Fruit fly (Drosophila melanogaster): ENCODE results near the gene SdhD.

SdhD gene

DNA sequence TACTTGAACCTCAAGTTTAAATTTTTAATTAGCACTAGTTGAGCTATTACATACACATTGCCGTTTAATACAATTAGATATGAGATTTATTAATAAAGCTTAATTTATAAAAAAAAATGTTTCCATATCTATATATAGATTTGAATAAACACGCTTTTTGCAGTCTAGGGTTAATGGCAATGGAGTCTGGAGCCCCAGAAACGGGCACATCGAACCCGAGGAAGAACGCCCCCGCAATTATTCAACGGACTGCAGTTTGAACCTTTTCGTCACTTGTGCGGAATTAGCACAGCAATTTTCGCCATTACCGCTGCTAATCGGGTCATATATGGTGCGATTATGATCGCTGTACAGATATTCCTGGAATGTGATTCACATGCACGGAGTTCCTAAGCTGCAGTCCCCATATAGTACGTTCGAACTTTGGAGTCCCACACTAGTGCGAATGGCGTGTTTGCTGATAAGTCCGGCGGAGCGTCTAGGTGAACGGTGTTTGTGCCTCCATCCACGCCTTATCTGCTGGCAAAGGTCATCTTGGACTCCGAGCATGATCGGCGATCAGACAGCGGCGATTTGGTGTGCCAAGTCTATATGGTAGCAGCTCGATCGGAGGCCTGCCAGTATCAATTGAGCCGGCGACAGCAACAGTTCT lies 3.3 kb upstream of the SdhD start, which contains the start of gene Lsd-1 (continued):
- TF ChIP-seq gsb-n (tag; optimal IDR thresholded peaks at IDR 0.05): no peak
- TF ChIP-seq CG8944 (GFP tag; optimal IDR thresholded peaks at IDR 0.05): no peak
- TF ChIP-seq zfh2 (GFP tag; optimal IDR thresholded peaks at IDR 0.05): no peak
- no peak for TF ChIP-seq CG10267 (tag; optimal IDR thresholded peaks at IDR 0.05)
- peak; percentile 61 for TF ChIP-seq sug (tag; optimal IDR thresholded peaks at IDR 0.05)
- peak; percentile 83 for TF ChIP-seq CG34376 (GFP tag; optimal IDR thresholded peaks at IDR 0.05)
- peak; percentile 64; the same call in 1 of the 4 replicates for TF ChIP-seq chinmo (GFP tag; IDR thresholded peaks at IDR 0.05; ENCODE audit: partially characterized antibody)
- TF ChIP-seq CG34422 (GFP tag; IDR thresholded peaks at IDR 0.05): no peak
- TF ChIP-seq ro (GFP tag; IDR thresholded peaks at IDR 0.05): no peak
- no peak for TF ChIP-seq CG18262 (tag; optimal IDR thresholded peaks at IDR 0.05)
- no peak for TF ChIP-seq CG10462 (GFP tag; optimal IDR thresholded peaks at IDR 0.05)
- TF ChIP-seq zfh1 (GFP tag; IDR thresholded peaks at IDR 0.05): no peak
- no peak for TF ChIP-seq NFAT (GFP tag; IDR thresholded peaks at IDR 0.05)
- TF ChIP-seq CG6791 (GFP tag; IDR thresholded peaks at IDR 0.05; ENCODE audit: partially characterized antibody): no peak
- peak; percentile 3 for TF ChIP-seq exex (tag; optimal IDR thresholded peaks at IDR 0.05)
- peak; percentile 50 for TF ChIP-seq CG7987 (GFP tag; optimal IDR thresholded peaks at IDR 0.05)
- TF ChIP-seq BEAF-32 (GFP tag; optimal IDR thresholded peaks at IDR 0.05): no peak
- TF ChIP-seq CG12104 (GFP tag; optimal IDR thresholded peaks at IDR 0.05): no peak
- no peak for TF ChIP-seq Oli (tag; optimal IDR thresholded peaks at IDR 0.05)

DNA sequence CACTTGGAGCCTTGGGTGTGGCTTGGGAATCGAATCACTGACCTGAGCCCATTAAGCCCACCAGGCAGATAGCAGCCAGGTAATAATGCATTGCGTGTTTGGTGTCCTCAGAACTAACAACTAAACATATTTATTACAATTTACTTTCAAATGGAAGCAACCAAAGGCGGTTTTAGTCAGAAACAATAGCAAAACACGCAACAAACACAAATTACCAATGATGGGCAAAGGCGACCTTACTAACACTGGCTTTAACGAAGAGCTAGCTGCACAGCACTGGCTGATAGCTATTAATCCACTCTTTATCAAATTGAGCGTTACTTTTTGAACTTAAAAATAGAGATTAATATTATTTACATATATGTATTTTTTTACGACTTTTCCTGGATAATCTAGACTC lies 2.6 kb upstream of the SdhD start, which contains the start of gene udt:
Gene udt (minus strand): TSS at position 249 of the 400 bp plus-strand sequence.
- TF ChIP-seq rib (GFP tag; IDR thresholded peaks at IDR 0.05): peak; percentile 34; the same call in 1 of the 2 replicates
- TF ChIP-seq MESR4 (GFP tag; optimal IDR thresholded peaks at IDR 0.05): peak; percentile 64
- no peak for TF ChIP-seq bowl (GFP tag; IDR thresholded peaks at IDR 0.05)
- peak; percentile 35 for TF ChIP-seq Camta (GFP tag; optimal IDR thresholded peaks at IDR 0.05)
- no peak for TF ChIP-seq run (tag; optimal IDR thresholded peaks at IDR 0.05)
- TF ChIP-seq dati (GFP tag; IDR thresholded peaks at IDR 0.05): no peak
- TF ChIP-seq CG10209 (GFP tag; optimal IDR thresholded peaks at IDR 0.05): peak; percentile 11
- TF ChIP-seq CG4820 (GFP tag; optimal IDR thresholded peaks at IDR 0.05): peak; percentile 18
- TF ChIP-seq otp (GFP tag; IDR thresholded peaks at IDR 0.05): no peak
- TF ChIP-seq zfh1 (GFP tag; IDR thresholded peaks at IDR 0.05): no peak
- peak in 1 of 2 experiments; percentile 13 for TF ChIP-seq dpn (GFP tag; optimal IDR thresholded peaks at IDR 0.05)
- TF ChIP-seq Dll (GFP tag; IDR thresholded peaks at IDR 0.05; ENCODE audit: partially characterized antibody): peak; percentile 44; the same call in 1 of the 4 replicates
- TF ChIP-seq h (optimal IDR thresholded peaks at IDR 0.05): no peak
- TF ChIP-seq Xrp1 (GFP tag; IDR thresholded peaks at IDR 0.05): 0 out of 2 replicates have a peak, but pooled peaks have one; percentile 14
- no peak for TF ChIP-seq sqz (GFP tag; optimal IDR thresholded peaks at IDR 0.05)
- peak; percentile 47; the same call in 1 of the 2 replicates for TF ChIP-seq Rfx (GFP tag; IDR thresholded peaks at IDR 0.05)
- peak; percentile 19 for TF ChIP-seq CG2116 (GFP tag; optimal IDR thresholded peaks at IDR 0.05)
- peak; percentile 4 for TF ChIP-seq CG34376 (GFP tag; optimal IDR thresholded peaks at IDR 0.05)
- TF ChIP-seq ind (GFP tag; optimal IDR thresholded peaks at IDR 0.05): peak; percentile 14
- TF ChIP-seq lilli (GFP tag; optimal IDR thresholded peaks at IDR 0.05): peak; percentile 13
- no peak for TF ChIP-seq Opbp (GFP tag; IDR thresholded peaks at IDR 0.05; ENCODE audit: partially characterized antibody)
- peak; percentile 14 for TF ChIP-seq CG12155 (GFP tag; optimal IDR thresholded peaks at IDR 0.05)
- no peak for TF ChIP-seq CG7745 (tag; optimal IDR thresholded peaks at IDR 0.05)
- TF ChIP-seq oc (tag; optimal IDR thresholded peaks at IDR 0.05): peak; percentile 51
- peak; percentile 20 for TF ChIP-seq BEAF-32 (GFP tag; optimal IDR thresholded peaks at IDR 0.05)
- TF ChIP-seq CG10654 (GFP tag; optimal IDR thresholded peaks at IDR 0.05): peak; percentile 6
- TF ChIP-seq CG2120 (GFP tag; optimal IDR thresholded peaks at IDR 0.05): peak; percentile 48
- no peak for TF ChIP-seq bigmax (GFP tag; optimal IDR thresholded peaks at IDR 0.05)
- 0 out of 3 replicates have a peak, but pooled peaks have one; percentile 42 for TF ChIP-seq CG6791 (GFP tag; IDR thresholded peaks at IDR 0.05; ENCODE audit: partially characterized antibody)
- 0 out of 3 replicates have a peak, but pooled peaks have one; percentile 15 for TF ChIP-seq CG34422 (GFP tag; IDR thresholded peaks at IDR 0.05)
- TF ChIP-seq eyg (GFP tag; optimal IDR thresholded peaks at IDR 0.05): no peak
- TF ChIP-seq zen (tag; optimal IDR thresholded peaks at IDR 0.05): peak; percentile 53
- TF ChIP-seq CG13624 (GFP tag; optimal IDR thresholded peaks at IDR 0.05): peak; percentile 4
- TF ChIP-seq tio (GFP tag; optimal IDR thresholded peaks at IDR 0.05): no peak

Data from whole organism, embryonic.